Worm (Caenorhabditis elegans): ENCODE measurements around the gene skih-2.

- peak; percentile 50 to 89 for TF ChIP-seq lsy-2 (tag; optimal IDR thresholded peaks at IDR 0.05)
- TF ChIP-seq lin-11 (tag; optimal IDR thresholded peaks at IDR 0.05), result peak; percentile 47
- TF ChIP-seq unc-62 (GFP tag; optimal IDR thresholded peaks at IDR 0.05), result no peak
- TF ChIP-seq nhr-12 (tag; optimal IDR thresholded peaks at IDR 0.05), result no peak
- peak; percentile 22 for TF ChIP-seq sma-3 (GFP tag; optimal IDR thresholded peaks at IDR 0.05)
- no peak for TF ChIP-seq egl-27 (tag; optimal IDR thresholded peaks at IDR 0.05)
- peak; percentile 71 for TF ChIP-seq nhr-129 (tag; optimal IDR thresholded peaks at IDR 0.05)
- peak; percentile 18 for TF ChIP-seq ama-1 (optimal IDR thresholded peaks at IDR 0.05)
- peak; percentile 33 for TF ChIP-seq fos-1 (tag; optimal IDR thresholded peaks at IDR 0.05)
- TF ChIP-seq nhr-77 (tag; optimal IDR thresholded peaks at IDR 0.05), result no peak
Measured at ce11 chrIV:11110995-11111619, 31.1 kb downstream of the skih-2 start, which contains the start of gene rps-5.
